Worm (Caenorhabditis elegans) whole organism, L2 larva: ENCODE data around the gene M60.4.

Experiments used
- ama-1 ChIP-seq: fragments of 150-350 bp; optimal IDR thresholded peaks from 2 replicates; lab custom pipeline; 2018; ENCODE audit warnings: inconsistent platforms
- ceh-82 ChIP-seq: fragments of 150-350 bp; optimal IDR thresholded peaks from 2 replicates; lab custom pipeline; 2014; ENCODE audit warnings: missing biosample characterization, missing genetic modification characterization
- mab-5 ChIP-seq: fragments of 150-350 bp; optimal IDR thresholded peaks from 2 replicates; lab custom pipeline; 2014; ENCODE audit warnings: missing biosample characterization, missing genetic modification characterization
- mdl-1 ChIP-seq, 2 experiments: fragments of 150-350 bp in 1 of 2; sonication (generic microtip) in 1 of 2; optimal IDR thresholded peaks; 2 replicates each; lab custom pipeline; 2017; ENCODE audit warnings: missing biosample characterization in 2 of 2, missing genetic modification characterization in 2 of 2
- nhr-11 ChIP-seq: fragments of 150-350 bp; optimal IDR thresholded peaks from 2 replicates; lab custom pipeline; 2014; ENCODE audit warnings: missing biosample characterization, missing genetic modification characterization
- snpc-4 ChIP-seq: fragments of 150-350 bp; optimal IDR thresholded peaks from 2 replicates; lab custom pipeline; 2014; ENCODE audit warnings: missing biosample characterization, missing genetic modification characterization
- zag-1 ChIP-seq: fragments of 150-350 bp; optimal IDR thresholded peaks from 2 replicates; lab custom pipeline; 2014; ENCODE audit warnings: missing biosample characterization, missing genetic modification characterization

- TF ChIP-seq zag-1 (tag; lab: Kevin White, UChicago) (no peak), mab-5 (tag; lab: Kevin White, UChicago) (no peak), snpc-4 (no peak), ama-1 (lab: Kevin White, UChicago) (no peak), ceh-82 (tag; lab: Kevin White, UChicago) (no peak), nhr-11 (no peak), mdl-1 (tag; optimal IDR thresholded peaks at IDR 0.05; lab: Kevin White, UChicago) (no peak)
Observed at ce11 chrX:8276333-8276732, 40.2 kb upstream of the M60.4 start.
